Worm (Caenorhabditis elegans) whole organism, young adult: ENCODE measurements around the gene kin-19.

Experiments
- F55B11.4 ChIP-seq: sonication (generic microtip); optimal IDR thresholded peaks from 2 replicates; lab custom pipeline; 2016; ENCODE audit warnings: missing compliant biosample characterization, missing genetic modification characterization, borderline replicate concordance; ENCODE audit not compliant: insufficient read depth
- ceh-27 ChIP-seq: fragments of 200-800 bp; sonication (Bioruptor generic); optimal IDR thresholded peaks from 2 replicates; lab custom pipeline; 2018; ENCODE audit warnings: mild to moderate bottlenecking, missing genetic modification characterization, moderate library complexity, missing compliant biosample characterization

DNA sequence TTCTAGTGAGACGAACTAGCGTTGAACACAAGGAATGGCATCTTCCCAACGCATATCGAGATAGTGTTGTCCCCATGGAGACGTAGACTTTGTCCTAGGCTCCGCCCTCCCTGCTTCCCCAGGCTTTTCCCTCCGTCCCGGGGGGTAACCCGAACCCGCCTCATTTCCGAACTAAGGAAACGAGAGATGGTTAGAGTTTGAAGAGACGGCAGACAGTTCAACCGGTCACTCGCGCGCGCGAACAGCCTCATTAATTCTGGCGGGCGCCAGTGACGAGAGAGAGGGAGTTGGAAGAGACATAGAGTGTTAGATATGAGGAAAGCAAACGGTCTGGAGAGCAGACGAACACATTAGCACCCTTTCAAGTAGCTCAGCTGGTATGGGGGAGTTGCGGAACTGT, 49.1 kb downstream of the kin-19 start:
- TF ChIP-seq F55B11.4 (tag; lab: Kevin White, UChicago) = no peak
- TF ChIP-seq ceh-27 = no peak
